Fruit fly (Drosophila melanogaster) whole organism, wandering third instar larva: Measurements from ENCODE around the gene Muc18B.

Experiments used
- Abd-B ChIP-seq: fragments of >200 bp; optimal IDR thresholded peaks from 2 replicates; lab custom pipeline; 2017; ENCODE audit warnings: missing biosample characterization, missing genetic modification characterization
- CG32264 ChIP-seq: fragments of 200-800 bp; sonication (Bioruptor generic); optimal IDR thresholded peaks from 2 replicates; lab custom pipeline; 2016; ENCODE audit warnings: missing biosample characterization, missing genetic modification characterization
- CG9705 ChIP-seq: fragments of 200-800 bp; sonication (Bioruptor generic); optimal IDR thresholded peaks from 2 replicates; lab custom pipeline; 2018; ENCODE audit warnings: missing biosample characterization, mild to moderate bottlenecking, missing genetic modification characterization
- CrebA ChIP-seq: fragments of 200-800 bp; sonication (Bioruptor generic); optimal IDR thresholded peaks from 2 replicates; lab custom pipeline; 2016; ENCODE audit warnings: missing biosample characterization, mild to moderate bottlenecking, missing genetic modification characterization, borderline replicate concordance
- Dfd ChIP-seq: fragments of >200 bp; optimal IDR thresholded peaks from 2 replicates; lab custom pipeline; 2017; ENCODE audit warnings: missing biosample characterization, missing genetic modification characterization
- Dif ChIP-seq: fragments of 200-275, 200-300 bp; sonication (Bioruptor generic); optimal IDR thresholded peaks from 2 replicates; lab custom pipeline; 2018; ENCODE audit warnings: missing biosample characterization, missing genetic modification characterization; ENCODE audit not compliant: partially characterized antibody
- GATAd ChIP-seq: sonication (Bioruptor generic); optimal IDR thresholded peaks from 2 replicates; lab custom pipeline; 2016; ENCODE audit warnings: missing biosample characterization, missing genetic modification characterization
- HLH106 ChIP-seq: fragments of 200-800 bp; optimal IDR thresholded peaks from 3 replicates; lab custom pipeline; 2019; ENCODE audit warnings: missing biosample characterization, mild to moderate bottlenecking, missing genetic modification characterization, moderate library complexity
- Hnf4 ChIP-seq: fragments of 200-800 bp; sonication (Bioruptor generic); optimal IDR thresholded peaks from 2 replicates; lab custom pipeline; 2016; ENCODE audit warnings: missing biosample characterization, mild to moderate bottlenecking, missing genetic modification characterization
- Hr78 ChIP-seq: fragments of >200 bp; optimal IDR thresholded peaks from 2 replicates; lab custom pipeline; 2017; ENCODE audit warnings: missing biosample characterization, missing genetic modification characterization
- Hr83 ChIP-seq: fragments of 200-300 bp; sonication (Bioruptor generic); optimal IDR thresholded peaks from 2 replicates; lab custom pipeline; 2016; ENCODE audit warnings: missing biosample characterization, mild to moderate bottlenecking, missing genetic modification characterization, moderate library complexity; ENCODE audit not compliant: poor library complexity, severe bottlenecking
- Jra ChIP-seq: sonication (Bioruptor generic); optimal IDR thresholded peaks from 2 replicates; lab custom pipeline; 2016; ENCODE audit warnings: missing biosample characterization, missing genetic modification characterization
- Mio ChIP-seq: sonication (Bioruptor generic); optimal IDR thresholded peaks from 2 replicates; lab custom pipeline; 2016; ENCODE audit warnings: missing biosample characterization, missing genetic modification characterization
- Myc ChIP-seq: fragments of >200 bp; optimal IDR thresholded peaks from 2 replicates; lab custom pipeline; 2017
- N ChIP-seq: fragments of >200 bp; optimal IDR thresholded peaks from 2 replicates; lab custom pipeline; 2018; ENCODE audit warnings: missing biosample characterization, missing external identifiers, missing genetic modification characterization
- OdsH ChIP-seq: fragments of 200-800 bp; sonication (Bioruptor generic); optimal IDR thresholded peaks from 2 replicates; lab custom pipeline; 2016; ENCODE audit warnings: missing biosample characterization, mild to moderate bottlenecking, missing genetic modification characterization
- Rel ChIP-seq, 2 experiments: fragments of 200-800 bp; sonication (Bioruptor generic) in 1 of 2; optimal IDR thresholded peaks; 2 replicates in 1 of 2; 3 replicates in 1 of 2; lab custom pipeline; 2016 to 2019; ENCODE audit warnings: mild to moderate bottlenecking in 2 of 2, missing biosample characterization in 2 of 2, missing genetic modification characterization in 2 of 2, moderate library complexity in 1 of 2
- Sp1 ChIP-seq: fragments of 200-800 bp; sonication (Bioruptor generic); optimal IDR thresholded peaks from 3 replicates; lab custom pipeline; 2019; ENCODE audit warnings: missing biosample characterization, mild to moderate bottlenecking, missing genetic modification characterization, moderate library complexity
- Vsx2 ChIP-seq: fragments of 200-300, 225-300 bp; sonication (Bioruptor generic); optimal IDR thresholded peaks from 2 replicates; lab custom pipeline; 2018; ENCODE audit warnings: missing biosample characterization, missing genetic modification characterization; ENCODE audit not compliant: partially characterized antibody
- br ChIP-seq: fragments of 200-800 bp; sonication (Bioruptor generic); optimal IDR thresholded peaks from 2 replicates; lab custom pipeline; 2016; ENCODE audit warnings: missing biosample characterization, missing genetic modification characterization
- brk ChIP-seq: fragments of 200-800 bp; sonication (Bioruptor generic); optimal IDR thresholded peaks from 2 replicates; lab custom pipeline; 2016; ENCODE audit warnings: missing biosample characterization, mild to moderate bottlenecking, missing genetic modification characterization
- dl ChIP-seq, 2 experiments: fragments of 175-275, 200-275 bp in 1 of 2; fragments of 200-275 bp in 1 of 2; sonication (Bioruptor generic); optimal IDR thresholded peaks; lab custom pipeline; 2018; ENCODE audit warnings: mild to moderate bottlenecking in 2 of 2, missing biosample characterization in 2 of 2, missing genetic modification characterization in 2 of 2, moderate library complexity in 2 of 2; ENCODE audit not compliant: partially characterized antibody in 2 of 2, insufficient read depth in 1 of 2
- dmrt93B ChIP-seq: fragments of 200-800 bp; sonication (Bioruptor generic); optimal IDR thresholded peaks from 2 replicates; lab custom pipeline; 2018; ENCODE audit warnings: missing biosample characterization, mild to moderate bottlenecking, missing genetic modification characterization
- dsf ChIP-seq: sonication (Bioruptor generic); optimal IDR thresholded peaks from 2 replicates; lab custom pipeline; 2016; ENCODE audit warnings: missing biosample characterization, missing genetic modification characterization, borderline replicate concordance
- ey ChIP-seq: fragments of 200-800 bp; sonication (Bioruptor generic); optimal IDR thresholded peaks from 2 replicates; lab custom pipeline; 2016; ENCODE audit warnings: missing biosample characterization, missing genetic modification characterization
- foxo ChIP-seq, 2 experiments: fragments of 200-800 bp; sonication (Bioruptor generic); optimal IDR thresholded peaks; 2 replicates in 1 of 2; 3 replicates in 1 of 2; lab custom pipeline; 2016 to 2017; ENCODE audit warnings: missing biosample characterization in 2 of 2, missing genetic modification characterization in 2 of 2
- fru ChIP-seq: fragments of 200-800 bp; sonication (Bioruptor generic); optimal IDR thresholded peaks from 3 replicates; lab custom pipeline; 2016; ENCODE audit warnings: missing biosample characterization, mild to moderate bottlenecking, missing genetic modification characterization
- h ChIP-seq: fragments of 200-800 bp; sonication (Bioruptor generic); optimal IDR thresholded peaks from 3 replicates; lab custom pipeline; 2016; ENCODE audit warnings: missing biosample characterization, mild to moderate bottlenecking, missing genetic modification characterization
- jim ChIP-seq: fragments of 175-275, 200-325 bp; sonication (Bioruptor generic); optimal IDR thresholded peaks from 2 replicates; lab custom pipeline; 2016; ENCODE audit warnings: missing biosample characterization, mild to moderate bottlenecking, missing genetic modification characterization
- lola ChIP-seq: fragments of >200 bp; optimal IDR thresholded peaks from 2 replicates; lab custom pipeline; 2017; ENCODE audit warnings: missing biosample characterization, missing genetic modification characterization
- pan ChIP-seq: fragments of >200 bp; optimal IDR thresholded peaks from 2 replicates; lab custom pipeline; 2017
- psq ChIP-seq: fragments of 200-800 bp; sonication (Bioruptor generic); optimal IDR thresholded peaks from 3 replicates; lab custom pipeline; 2017; ENCODE audit warnings: missing biosample characterization, mild to moderate bottlenecking, missing genetic modification characterization, moderate library complexity
- rgr ChIP-seq: fragments of 200-800 bp; sonication (Bioruptor generic); optimal IDR thresholded peaks from 3 replicates; lab custom pipeline; 2016; ENCODE audit warnings: missing biosample characterization, mild to moderate bottlenecking, missing genetic modification characterization
- sage ChIP-seq: fragments of 200-800 bp; sonication (Bioruptor generic); optimal IDR thresholded peaks from 2 replicates; lab custom pipeline; 2016; ENCODE audit warnings: missing biosample characterization, mild to moderate bottlenecking, missing genetic modification characterization
- sv ChIP-seq: fragments of 200-800 bp; sonication (Bioruptor generic); optimal IDR thresholded peaks from 3 replicates; lab custom pipeline; 2016; ENCODE audit warnings: missing biosample characterization, missing genetic modification characterization
- tai ChIP-seq: sonication (Bioruptor generic); optimal IDR thresholded peaks from 2 replicates; lab custom pipeline; 2016; ENCODE audit warnings: missing biosample characterization, missing genetic modification characterization
- usp ChIP-seq: fragments of >200 bp; optimal IDR thresholded peaks from 2 replicates; lab custom pipeline; 2017; ENCODE audit warnings: missing biosample characterization, missing genetic modification characterization
- woc ChIP-seq: sonication (Bioruptor generic); optimal IDR thresholded peaks from 2 replicates; lab custom pipeline; 2016; ENCODE audit warnings: missing biosample characterization, mild to moderate bottlenecking, missing genetic modification characterization

The Muc18B gene

DNA sequence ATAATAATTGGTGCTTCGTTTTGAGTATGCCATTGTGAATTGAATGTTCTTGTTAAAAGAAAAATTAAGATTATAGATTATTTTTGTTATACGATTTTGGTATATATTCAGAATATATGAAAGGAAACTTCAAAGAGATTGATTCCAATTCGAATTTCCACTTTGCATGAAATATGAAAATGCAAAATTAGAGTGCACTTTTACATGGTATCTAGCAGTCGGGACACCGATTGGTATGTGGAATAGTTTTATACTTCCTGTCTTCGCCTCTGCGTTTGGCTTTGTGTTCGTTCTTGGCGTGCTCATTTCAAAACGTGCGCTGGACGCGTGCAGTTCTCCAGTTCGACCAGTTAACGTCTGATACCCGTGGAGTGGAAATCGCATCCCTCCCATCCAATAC, 32.2 kb upstream of the Muc18B start, which contains the start of gene CG33253:
Gene CG33253, plus strand, starts transcription at position 301 of the 400 bp plus-strand sequence.
- no peak for TF ChIP-seq usp (GFP tag; lab: Kevin White, UChicago)
- TF ChIP-seq pan (lab: Kevin White, UChicago), result no peak
- TF ChIP-seq GATAd (GFP tag; lab: Kevin White, UChicago), result no peak
- TF ChIP-seq sv, result no peak
- TF ChIP-seq woc, result no peak
- TF ChIP-seq Abd-B (GFP tag; lab: Kevin White, UChicago), result no peak
- no peak for TF ChIP-seq N
- no peak for TF ChIP-seq psq (GFP tag; lab: Kevin White, UChicago)

DNA sequence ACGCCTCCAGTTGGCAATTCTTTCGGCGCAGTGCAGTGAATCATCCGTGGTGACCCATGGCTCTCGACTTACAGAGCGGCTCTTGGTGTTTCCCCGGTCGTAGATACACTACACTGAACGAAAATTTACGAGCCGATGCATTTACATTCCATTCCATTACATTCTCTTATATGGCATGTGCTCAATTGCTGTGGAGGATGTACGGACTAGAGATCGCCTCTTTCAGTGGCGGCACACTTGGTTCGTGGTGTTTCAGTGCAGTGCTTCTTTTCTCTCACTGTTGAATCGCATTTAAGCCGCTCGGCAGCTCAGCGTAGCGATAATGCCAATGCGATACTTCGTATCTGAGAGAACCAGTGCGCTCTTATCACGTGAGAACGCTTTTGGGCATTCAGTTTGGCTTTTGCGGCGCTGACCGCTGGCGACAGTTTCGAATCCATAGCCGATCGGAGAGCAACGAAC, 27.7 kb upstream of the Muc18B start, which contains the start of gene Mec2:
Gene Mec2, plus strand, starts transcription at position 412 of the 462 bp plus-strand sequence.
- TF ChIP-seq rgr (GFP tag; lab: Kevin White, UChicago) (peak; percentile 82), Myc (lab: Kevin White, UChicago) (no peak), jim (GFP tag; lab: Kevin White, UChicago) (no peak), Sp1 (GFP tag; lab: Kevin White, UChicago) (peak; percentile 67), Vsx2 (no peak), woc (peak; percentile 60), N (no peak), pan (lab: Kevin White, UChicago) (no peak), brk (no peak), Hr83 (no peak), Rel (GFP tag; optimal IDR thresholded peaks at IDR 0.05; lab: Kevin White, UChicago) (peak; percentile 31), Rel (tag; optimal IDR thresholded peaks at IDR 0.05; lab: Kevin White, UChicago) (peak; percentile 98), sv (peak; percentile 8), Hnf4 (GFP tag; lab: Kevin White, UChicago) (peak; percentile 77), Mio (GFP tag; lab: Kevin White, UChicago) (peak; percentile 41), br (peak; percentile 83), Jra (GFP tag; lab: Kevin White, UChicago) (peak; percentile 65), Abd-B (GFP tag; lab: Kevin White, UChicago) (no peak), dmrt93B (GFP tag; lab: Kevin White, UChicago) (no peak), HLH106 (tag; lab: Kevin White, UChicago) (peak; percentile 69), CG9705 (no peak), psq (GFP tag; lab: Kevin White, UChicago) (peak; percentile 66), lola (GFP tag; lab: Kevin White, UChicago) (no peak), sage (GFP tag; lab: Kevin White, UChicago) (no peak), CG32264 (GFP tag; lab: Kevin White, UChicago) (no peak), foxo (GFP tag; optimal IDR thresholded peaks at IDR 0.05; lab: Kevin White, UChicago) (peak; percentile 9 to 86), usp (GFP tag; lab: Kevin White, UChicago) (no peak), Hr78 (GFP tag; lab: Kevin White, UChicago) (no peak), dsf (GFP tag; lab: Kevin White, UChicago) (no peak), ey (GFP tag; lab: Kevin White, UChicago) (peak; percentile 90), OdsH (GFP tag; lab: Kevin White, UChicago) (peak; percentile 75), h (peak; percentile 71), fru (peak; percentile 87), CrebA (GFP tag; lab: Kevin White, UChicago) (no peak), GATAd (GFP tag; lab: Kevin White, UChicago) (no peak), dl (GFP tag; optimal IDR thresholded peaks at IDR 0.05; lab: Kevin White, UChicago; ENCODE audit: insufficient read depth in 1 of 2, partially characterized antibody in 2 of 2) (no peak), Dif (GFP tag; lab: Kevin White, UChicago) (peak; percentile 16), tai (GFP tag; lab: Kevin White, UChicago) (no peak), Dfd (GFP tag; lab: Kevin White, UChicago) (no peak)

dm6 chrX:19189903-19190302, 25.4 kb upstream of the Muc18B start, which contains the start of gene HP1D3csd:
HP1D3csd (plus strand) TSS chrX:19190214.
- no peak for TF ChIP-seq Jra (GFP tag; lab: Kevin White, UChicago)
- no peak for TF ChIP-seq dl (GFP tag; optimal IDR thresholded peaks at IDR 0.05; lab: Kevin White, UChicago; ENCODE audit: insufficient read depth in 1 of 2, partially characterized antibody in 2 of 2)
- no peak for TF ChIP-seq foxo (GFP tag; optimal IDR thresholded peaks at IDR 0.05; lab: Kevin White, UChicago)
- TF ChIP-seq sage (GFP tag; lab: Kevin White, UChicago), result no peak
- no peak for TF ChIP-seq br
